Worm (Caenorhabditis elegans) whole organism, L4 larva: ENCODE data around the gene nlp-5.

Experiments used
- ama-1 ChIP-seq: fragments of 150-350 bp; optimal IDR thresholded peaks from 2 replicates; lab custom pipeline; 2014; ENCODE audit warnings: inconsistent platforms, mixed read lengths
- dve-1 ChIP-seq: sonication (generic microtip); optimal IDR thresholded peaks from 2 replicates; lab custom pipeline; 2017; ENCODE audit warnings: antibody characterized with exemption, mild to moderate bottlenecking, missing genetic modification characterization, missing compliant biosample characterization; ENCODE audit not compliant: insufficient read depth
- jun-1 ChIP-seq: fragments of 150-350 bp; optimal IDR thresholded peaks from 2 replicates; lab custom pipeline; 2014; ENCODE audit warnings: missing biosample characterization, missing genetic modification reagents, missing genetic modification characterization
- lin-13 ChIP-seq: fragments of 150-350 bp; optimal IDR thresholded peaks from 2 replicates; lab custom pipeline; 2014; ENCODE audit warnings: missing biosample characterization, missing genetic modification reagents, missing genetic modification characterization
- nhr-10 ChIP-seq: fragments of 150-350 bp; optimal IDR thresholded peaks from 2 replicates; lab custom pipeline; 2014; ENCODE audit warnings: missing biosample characterization, missing genetic modification characterization
- nhr-111 ChIP-seq: fragments of 200-800 bp; sonication (Bioruptor generic); optimal IDR thresholded peaks from 2 replicates; lab custom pipeline; 2018; ENCODE audit warnings: mild to moderate bottlenecking, missing genetic modification characterization, missing compliant biosample characterization

- no peak for TF ChIP-seq ama-1
- no peak for TF ChIP-seq nhr-111 (GFP tag; lab: Kevin White, UChicago)
- TF ChIP-seq dve-1 (tag; lab: Kevin White, UChicago): no peak
- TF ChIP-seq nhr-10 (tag; lab: Kevin White, UChicago): no peak
- TF ChIP-seq jun-1 (tag; lab: Kevin White, UChicago): no peak
- no peak for TF ChIP-seq lin-13
Observed at ce11 chrII:8232489-8232888, 5.8 kb upstream of the nlp-5 start, which contains the start of gene M110.7.
